Fruit fly (Drosophila melanogaster): Measurements from ENCODE around the gene Gart.

Gene Gart

DNA sequence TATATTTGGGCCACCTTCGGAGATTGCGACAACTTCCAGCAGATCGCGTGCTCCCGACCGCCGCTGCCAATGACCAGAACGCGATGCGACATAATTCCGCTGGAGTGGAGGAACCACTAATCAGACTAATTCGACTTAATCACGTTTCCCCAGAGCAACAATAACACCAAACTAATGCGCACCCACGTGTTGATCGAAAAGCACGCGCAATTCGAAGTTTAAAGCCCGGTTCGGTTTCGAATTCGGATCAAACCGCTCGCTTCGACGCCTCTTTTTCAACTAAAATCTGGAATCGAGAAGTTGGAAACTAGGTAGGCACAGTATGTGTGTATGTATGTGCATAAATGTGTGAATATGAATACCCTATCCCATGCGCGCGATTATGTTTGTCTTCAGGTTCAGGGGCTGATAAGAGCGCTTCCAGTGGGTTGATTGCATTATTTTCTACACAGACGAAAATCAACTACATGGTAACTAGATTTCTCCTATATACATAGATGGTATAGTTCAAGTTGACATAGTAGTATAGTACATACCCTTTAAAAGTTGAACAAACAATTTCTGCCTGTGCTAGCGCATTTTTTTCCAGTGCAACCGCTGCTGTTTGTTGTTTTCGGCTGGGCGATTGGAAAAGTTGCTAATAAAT lies at the start of gene Gart:
Gene Gart, minus strand, starts transcription at position 285 of the 646 bp plus-strand sequence.
- TF ChIP-seq CG17801 (GFP tag; optimal IDR thresholded peaks at IDR 0.05; ENCODE audit: partially characterized antibody), result no peak

DNA sequence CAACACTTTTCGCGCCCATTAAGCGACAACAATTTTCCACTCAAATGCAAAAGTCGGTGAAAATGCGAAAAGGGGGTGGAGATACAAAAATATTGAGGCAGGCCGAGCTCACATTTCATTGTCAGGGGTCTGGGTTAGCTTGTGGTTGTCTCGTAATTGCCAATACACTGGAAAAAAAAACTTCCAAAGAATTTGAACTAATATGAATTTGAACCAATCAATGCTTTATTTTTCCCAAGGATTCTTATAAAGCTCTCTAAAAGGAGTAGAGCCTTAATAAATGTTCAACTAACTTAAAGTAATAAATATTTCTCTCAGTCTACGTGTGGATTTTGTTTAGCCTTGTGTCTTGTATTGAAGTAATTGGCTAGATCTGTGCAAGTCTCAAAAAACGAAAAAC lies 49.3 kb upstream of the Gart start:
- no peak for TF ChIP-seq CG17801 (GFP tag; optimal IDR thresholded peaks at IDR 0.05; ENCODE audit: partially characterized antibody)

DNA sequence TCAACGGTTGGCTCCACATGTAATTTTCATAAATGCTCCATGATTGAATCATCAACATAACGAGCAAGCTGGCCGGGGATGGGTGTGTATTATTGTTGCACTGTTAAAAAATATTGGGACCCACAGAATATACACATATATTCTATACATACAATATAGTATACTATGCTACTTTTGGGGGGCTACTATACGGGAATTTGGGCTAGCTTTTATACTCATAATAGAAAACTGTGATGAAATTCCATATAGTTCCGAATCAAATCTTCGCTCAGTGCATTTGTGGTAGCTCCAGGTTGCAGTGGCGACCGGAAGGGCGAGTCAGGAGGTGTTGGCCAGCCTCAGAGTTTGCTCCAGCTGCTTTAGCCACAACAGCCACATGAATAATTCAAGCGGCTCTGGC lies 48.2 kb upstream of the Gart start:
- TF ChIP-seq CG17801 (GFP tag; optimal IDR thresholded peaks at IDR 0.05; ENCODE audit: partially characterized antibody), result no peak

DNA sequence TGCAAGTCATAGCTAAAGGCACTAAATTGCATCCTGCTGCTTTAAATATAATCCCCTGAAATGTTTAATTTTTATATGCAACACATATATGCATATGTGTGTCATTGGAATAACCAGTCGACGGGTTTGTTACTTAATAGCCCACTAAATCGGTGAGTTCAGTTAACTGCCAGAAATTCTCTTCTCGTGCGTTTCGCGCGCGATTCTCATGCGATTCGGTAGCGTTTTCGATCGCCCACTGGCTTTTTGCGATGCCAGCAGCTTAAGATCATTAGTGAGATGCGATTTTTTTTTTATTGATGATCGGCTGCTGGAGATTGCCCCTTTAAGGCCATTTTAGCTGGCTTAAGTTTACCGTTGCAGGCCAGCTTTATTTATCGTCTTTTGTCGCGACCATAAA lies 47.5 kb upstream of the Gart start:
- TF ChIP-seq CG17801 (GFP tag; optimal IDR thresholded peaks at IDR 0.05; ENCODE audit: partially characterized antibody), result no peak

DNA sequence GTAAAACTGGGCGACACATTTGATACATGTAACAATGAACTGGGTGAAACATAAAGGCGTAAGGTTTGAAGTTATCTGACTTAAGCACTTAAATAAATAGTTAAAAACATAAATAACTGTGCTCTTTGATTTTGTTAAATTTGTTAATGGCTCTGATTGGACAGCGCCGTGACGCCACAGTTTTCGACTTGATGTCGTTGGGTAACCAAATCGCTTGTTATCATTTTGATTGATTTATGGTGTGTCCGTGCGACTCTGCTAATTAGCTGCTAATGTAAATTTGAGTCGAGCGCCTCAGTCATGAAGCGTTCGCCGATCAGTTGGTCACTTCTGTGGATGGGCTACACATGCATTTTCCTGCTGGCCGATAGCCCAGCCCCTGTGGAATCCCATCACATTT lies 44.0 kb upstream of the Gart start, which contains the start of gene Ugt307A1:
Gene Ugt307A1, plus strand, starts transcription at position 301 of the 400 bp plus-strand sequence.
- TF ChIP-seq CG17801 (GFP tag; optimal IDR thresholded peaks at IDR 0.05; ENCODE audit: partially characterized antibody), result no peak

DNA sequence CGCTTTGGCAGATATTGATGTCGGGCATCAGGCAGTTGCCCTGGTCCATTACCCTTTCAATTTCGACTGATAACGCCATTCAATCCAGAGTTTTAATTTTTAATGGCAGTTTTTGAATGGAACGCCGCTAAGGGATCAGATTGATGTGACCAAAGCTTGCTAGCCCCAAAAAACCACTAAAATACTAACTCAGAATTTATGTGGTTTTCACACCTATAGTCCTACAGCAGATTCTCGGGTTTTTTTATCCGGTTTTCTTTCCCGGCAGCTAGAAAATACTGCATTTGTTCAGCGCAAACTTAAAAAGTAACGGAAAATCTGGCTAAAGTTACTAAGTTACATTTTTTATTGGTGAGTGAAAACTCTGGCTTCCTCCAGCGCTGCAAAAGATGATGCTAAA lies 42.0 kb upstream of the Gart start, which contains the start of gene Nuf2:
Gene Nuf2, minus strand, starts transcription at position 151 of the 400 bp plus-strand sequence.
- TF ChIP-seq CG17801 (GFP tag; optimal IDR thresholded peaks at IDR 0.05; ENCODE audit: partially characterized antibody), result no peak

DNA sequence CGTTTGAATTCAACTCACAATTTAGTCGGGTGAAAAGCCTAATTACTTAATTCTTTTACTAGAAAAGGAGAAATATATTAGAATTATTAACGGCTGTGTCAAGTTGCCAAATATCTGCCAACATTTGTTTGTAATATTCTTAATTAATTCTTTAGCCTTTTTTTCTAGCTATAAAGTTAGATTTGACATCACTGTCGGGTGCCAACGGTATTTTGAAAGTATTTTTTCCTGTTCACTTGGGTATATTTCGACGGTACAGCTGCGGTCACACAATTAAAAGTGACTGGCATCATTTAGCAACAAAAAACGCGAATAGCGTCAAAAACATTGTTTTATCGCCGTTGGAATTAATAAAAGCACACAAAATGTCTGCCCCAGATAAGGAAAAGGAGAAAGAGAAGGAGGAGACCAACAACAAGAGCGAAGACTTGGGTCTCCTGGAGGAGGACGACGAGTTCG lies 40.1 kb upstream of the Gart start, which contains the start of gene Sem1:
Gene Sem1, plus strand, starts transcription at position 266 of the 459 bp plus-strand sequence.
- TF ChIP-seq CG17801 (GFP tag; optimal IDR thresholded peaks at IDR 0.05; ENCODE audit: partially characterized antibody), result no peak

DNA sequence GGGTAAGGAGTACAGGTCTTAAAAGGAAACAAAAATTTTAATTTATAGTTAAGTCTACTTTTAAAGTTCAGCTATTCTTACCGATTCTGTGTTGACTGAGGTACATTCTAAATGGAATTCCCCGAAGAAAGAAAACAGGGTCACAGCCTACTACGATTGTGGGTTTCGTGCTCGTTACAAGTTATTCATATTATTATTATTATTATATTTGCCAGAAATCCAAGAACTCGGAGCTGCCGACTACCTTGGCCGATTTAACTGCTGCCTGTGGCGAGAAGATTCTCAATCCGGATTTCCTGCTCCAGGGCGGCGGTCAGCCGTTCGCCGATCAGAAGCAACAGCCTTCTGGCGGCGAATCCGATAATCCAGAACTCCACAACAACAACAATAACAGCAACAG lies 37.1 kb upstream of the Gart start, which contains the start of gene Mst27D:
Gene Mst27D, minus strand, starts transcription at position 101 of the 400 bp plus-strand sequence.
- TF ChIP-seq CG17801 (GFP tag; optimal IDR thresholded peaks at IDR 0.05; ENCODE audit: partially characterized antibody), result no peak

DNA sequence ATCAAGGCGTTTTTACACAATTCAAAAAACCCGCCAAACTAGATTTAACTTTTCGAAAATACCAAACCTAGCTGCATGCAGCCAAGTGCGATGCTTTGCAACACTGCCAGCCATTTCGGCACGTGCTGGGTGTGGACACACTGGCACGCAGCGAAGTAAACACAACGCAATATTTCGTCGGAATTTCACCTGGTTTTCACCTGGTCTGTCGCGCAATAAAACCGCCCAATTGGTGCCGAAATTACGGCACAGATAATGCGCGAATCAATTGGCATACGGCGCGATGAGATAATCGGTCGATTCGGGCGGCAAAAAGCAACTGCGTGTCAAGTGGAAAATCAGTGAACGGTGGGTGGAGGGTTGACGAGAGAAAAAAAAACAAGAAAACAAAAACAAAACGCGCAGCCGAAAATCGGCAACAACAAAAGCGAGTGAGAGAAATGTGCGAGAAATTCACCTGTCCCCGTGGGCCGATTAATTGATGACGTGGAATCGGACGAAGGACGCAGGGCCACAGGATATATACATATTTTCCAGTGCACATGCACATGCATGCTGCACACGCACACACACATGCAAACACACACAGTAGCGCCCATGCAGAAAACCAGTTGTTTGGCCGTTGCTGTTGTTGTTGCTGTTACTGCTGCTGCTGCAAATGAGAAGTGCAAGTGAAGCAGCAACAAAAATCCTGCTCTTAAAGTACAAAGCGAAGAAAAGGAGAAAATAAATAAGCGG lies 32.7 kb upstream of the Gart start, which contains the start of gene Mnn1:
Gene Mnn1, plus strand, starts transcription at position 113 of the 738 bp plus-strand sequence.
- TF ChIP-seq CG17801 (GFP tag; optimal IDR thresholded peaks at IDR 0.05; ENCODE audit: partially characterized antibody), result peak; percentile 41

DNA sequence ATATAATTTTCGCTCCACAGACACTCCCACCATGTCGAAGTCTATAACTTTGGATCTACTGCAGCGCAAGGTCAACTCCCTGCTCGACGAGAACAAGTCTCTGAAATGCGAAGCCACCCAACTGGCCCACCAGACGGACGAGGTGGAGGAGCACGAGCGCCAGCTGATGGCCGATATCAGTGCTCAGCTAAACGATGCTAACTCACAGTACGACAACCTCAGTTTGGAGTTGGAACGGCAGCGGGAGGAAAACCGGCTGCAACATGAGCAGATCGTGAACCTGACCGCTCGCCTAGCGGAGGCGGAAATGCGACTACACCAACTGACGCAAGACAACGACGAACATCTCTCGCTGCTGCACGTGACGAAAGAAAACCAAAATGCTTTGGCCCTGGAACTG lies 28.0 kb upstream of the Gart start:
- TF ChIP-seq CG17801 (GFP tag; optimal IDR thresholded peaks at IDR 0.05; ENCODE audit: partially characterized antibody), result no peak

DNA sequence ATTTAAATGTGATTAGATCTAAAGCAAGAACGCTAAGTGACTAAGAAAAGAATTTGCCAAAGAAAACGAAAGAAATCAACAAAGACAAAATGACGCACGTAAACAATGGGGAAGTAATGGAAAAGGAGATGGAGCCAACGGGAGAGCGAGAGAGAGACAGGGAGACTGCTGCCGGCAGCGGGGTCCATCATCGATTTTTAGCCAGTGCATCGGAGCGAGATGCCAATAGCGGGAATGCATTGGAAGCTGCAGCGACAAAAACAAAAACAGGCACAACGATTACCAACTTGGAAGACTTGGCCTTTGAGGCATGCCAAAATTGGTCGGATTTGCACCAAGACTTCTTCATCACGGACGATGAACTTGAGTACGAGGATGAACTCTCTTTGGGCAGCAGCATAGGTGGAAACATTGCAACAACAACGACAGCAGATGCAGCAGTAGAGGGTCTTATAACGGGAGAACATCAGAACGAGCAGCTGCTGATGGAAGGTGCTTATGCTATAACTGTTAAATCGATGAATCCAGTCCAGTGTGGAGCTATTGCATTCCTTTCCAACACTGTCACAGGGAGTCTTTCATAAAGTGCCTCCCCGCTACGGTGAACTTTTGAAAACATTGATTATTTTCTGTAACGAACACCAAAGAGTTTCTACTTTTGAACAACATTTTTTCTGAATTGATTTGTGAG lies 26.9 kb upstream of the Gart start:
- TF ChIP-seq CG17801 (GFP tag; optimal IDR thresholded peaks at IDR 0.05; ENCODE audit: partially characterized antibody), result no peak

DNA sequence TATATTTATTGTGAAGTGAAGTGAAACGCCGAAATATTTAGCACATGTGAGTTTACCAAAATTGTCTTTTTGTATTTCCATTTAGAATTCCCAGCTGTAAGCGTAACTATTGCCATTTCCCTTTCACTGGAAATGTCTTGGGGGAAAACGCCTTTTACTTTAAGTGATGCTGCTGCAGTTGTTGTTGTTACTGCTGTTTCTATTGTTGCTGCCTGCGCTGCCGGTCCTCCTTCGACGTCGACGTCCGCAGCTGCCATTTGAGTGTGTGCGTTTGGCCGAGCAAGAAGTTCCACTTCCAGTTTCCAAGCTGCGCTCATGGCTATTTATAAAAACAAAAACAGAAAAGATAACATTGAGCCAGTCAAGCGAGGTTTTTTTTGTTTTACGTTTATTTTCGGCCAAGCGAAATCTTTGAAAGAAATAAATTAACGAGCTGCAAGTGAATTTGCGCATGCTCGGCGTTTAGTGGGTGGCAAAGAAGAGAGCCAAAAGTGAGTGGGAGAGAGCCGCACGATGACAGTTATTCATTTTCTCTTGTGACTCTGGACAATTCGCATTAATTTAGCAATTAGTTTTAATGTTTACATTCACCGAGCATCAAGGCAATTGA lies 26.1 kb upstream of the Gart start:
- TF ChIP-seq CG17801 (GFP tag; optimal IDR thresholded peaks at IDR 0.05; ENCODE audit: partially characterized antibody), result no peak

DNA sequence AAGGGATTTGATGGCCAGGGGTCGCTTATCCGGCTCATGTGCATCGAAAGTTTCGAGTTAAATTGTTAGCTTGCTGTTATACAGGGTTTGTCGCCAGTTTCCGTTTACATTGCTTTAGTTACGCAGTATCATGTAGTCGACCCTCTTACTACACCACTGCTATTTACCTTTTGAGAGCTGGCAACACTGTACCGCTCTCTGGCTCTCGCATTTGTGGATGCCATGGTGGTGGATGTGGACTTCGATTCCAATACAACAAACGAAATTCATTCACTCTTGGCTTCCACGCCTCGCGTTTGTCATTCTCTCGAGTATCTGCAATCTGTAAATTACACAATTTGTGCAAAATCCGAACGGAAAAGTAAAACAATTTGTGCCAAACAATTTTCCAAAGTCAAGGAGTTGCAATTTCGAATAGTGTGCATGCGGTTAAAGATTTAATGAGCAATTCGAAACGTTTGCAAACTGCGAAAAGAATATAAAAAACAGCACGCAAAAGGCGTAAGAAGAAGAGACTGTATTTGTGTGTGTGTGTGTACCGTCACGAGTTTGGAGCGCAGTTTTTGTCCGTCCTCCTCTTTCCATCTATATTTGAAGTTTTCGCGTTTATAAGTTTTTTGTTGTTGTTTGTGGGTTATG lies 25.4 kb upstream of the Gart start:
- TF ChIP-seq CG17801 (GFP tag; optimal IDR thresholded peaks at IDR 0.05; ENCODE audit: partially characterized antibody), result peak; percentile 63

DNA sequence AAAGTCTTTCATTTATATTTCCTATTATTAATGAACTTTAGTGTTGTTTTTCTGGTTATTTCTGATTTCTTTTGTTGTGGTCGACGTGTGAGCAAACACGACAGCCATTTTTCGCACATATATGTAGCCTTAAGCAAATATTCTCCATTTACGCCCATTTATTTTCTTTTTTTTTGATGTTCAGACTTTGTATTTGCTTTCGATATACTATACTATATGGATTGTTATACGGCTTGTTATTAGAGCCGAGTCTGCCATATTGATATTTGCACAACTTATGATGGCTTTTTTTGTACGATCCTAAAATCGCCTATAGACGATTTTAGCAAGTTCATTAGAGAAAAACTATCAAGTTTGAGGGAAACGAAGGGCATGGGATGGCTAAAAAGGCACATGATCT lies 24.0 kb upstream of the Gart start:
- no peak for TF ChIP-seq CG17801 (GFP tag; optimal IDR thresholded peaks at IDR 0.05; ENCODE audit: partially characterized antibody)
